Worm (Caenorhabditis elegans): Measurements from ENCODE around the gene idpb-4.

idpb-4 gene

ce11 chrII:8766897-8767296, 29.5 kb upstream of the idpb-4 start, which contains the start of gene pah-1 (continued):
- TF ChIP-seq lin-15B (tag; optimal IDR thresholded peaks at IDR 0.05), result no peak
- no peak for TF ChIP-seq lir-3 (tag; optimal IDR thresholded peaks at IDR 0.05)

- TF ChIP-seq lin-38 (GFP tag; IDR thresholded peaks at IDR 0.05), result no peak
- TF ChIP-seq ceh-44 (GFP tag; IDR thresholded peaks at IDR 0.05), result no peak
- TF ChIP-seq ceh-62 (tag; optimal IDR thresholded peaks at IDR 0.05), result no peak
- no peak for TF ChIP-seq hlh-11 (tag; optimal IDR thresholded peaks at IDR 0.05)
- no peak for TF ChIP-seq nhr-42 (GFP tag; IDR thresholded peaks at IDR 0.05)
Measured at ce11 chrII:8766475-8766874, 29.1 kb upstream of the idpb-4 start, which contains the start of the genes nsph-1.1 and K08F8.15. Gene nsph-1.1, plus strand, starts transcription at chrII:8766775. Gene K08F8.15, plus strand, starts transcription at chrII:8766809.

- TF ChIP-seq dmd-6 (GFP tag; IDR thresholded peaks at IDR 0.05) (peak; percentile 75), ama-1 (optimal IDR thresholded peaks at IDR 0.05) (no peak), egl-43 (GFP tag; IDR thresholded peaks at IDR 0.05) (no peak), ZK546.5 (tag; optimal IDR thresholded peaks at IDR 0.05) (no peak), vab-7 (GFP tag; IDR thresholded peaks at IDR 0.05) (no peak), duxl-1 (tag; optimal IDR thresholded peaks at IDR 0.05; ENCODE audit: poor library complexity) (no peak), set-16 (GFP tag; IDR thresholded peaks at IDR 0.05) (no peak), daf-19 (GFP tag; conservative IDR thresholded peaks at IDR 0.05) (no peak), R02D3.7 (tag; optimal IDR thresholded peaks at IDR 0.05) (no peak), dmd-9 (GFP tag; IDR thresholded peaks at IDR 0.05) (no peak), Y5F2A.4 (GFP tag; optimal IDR thresholded peaks at IDR 0.05) (no peak), lin-38 (GFP tag; IDR thresholded peaks at IDR 0.05) (no peak), unc-39 (tag; optimal IDR thresholded peaks at IDR 0.05) (no peak), nhr-28 (tag; optimal IDR thresholded peaks at IDR 0.05) (peak; percentile 87), zip-2 (tag; optimal IDR thresholded peaks at IDR 0.05) (no peak), nhr-76 (tag; optimal IDR thresholded peaks at IDR 0.05) (no peak), mxl-3 (GFP tag; optimal IDR thresholded peaks at IDR 0.05) (peak; percentile 95), snpc-4 (tag; optimal IDR thresholded peaks at IDR 0.05) (no peak), lin-15B (tag; optimal IDR thresholded peaks at IDR 0.05) (no peak), zfp-2 (tag; optimal IDR thresholded peaks at IDR 0.05) (no peak), lin-1 (GFP tag; IDR thresholded peaks at IDR 0.05) (no peak), dmd-8 (GFP tag; IDR thresholded peaks at IDR 0.05) (no peak), lin-39 (tag; optimal IDR thresholded peaks at IDR 0.05) (no peak), ZK337.2 (GFP tag; IDR thresholded peaks at IDR 0.05) (no peak), unc-62 (GFP tag; optimal IDR thresholded peaks at IDR 0.05 in 1 of 2) (no peak), unc-62 (tag; optimal IDR thresholded peaks at IDR 0.05) (no peak), lim-7 (GFP tag; IDR thresholded peaks at IDR 0.05) (no peak), hlh-30 (tag; optimal IDR thresholded peaks at IDR 0.05; ENCODE audit: insufficient read depth) (peak; percentile 72), F49E8.2 (tag; optimal IDR thresholded peaks at IDR 0.05; ENCODE audit: borderline replicate concordance) (no peak), ztf-11 (tag; optimal IDR thresholded peaks at IDR 0.05) (no peak), madf-9 (GFP tag; conservative IDR thresholded peaks at IDR 0.05) (no peak), zfp-3 (GFP tag; conservative IDR thresholded peaks at IDR 0.05) (no peak), ceh-82 (tag; optimal IDR thresholded peaks at IDR 0.05) (no peak), tra-1 (GFP tag; IDR thresholded peaks at IDR 0.05) (peak; percentile 58; the same call in 1 of the 2 replicates), egl-27 (tag; optimal IDR thresholded peaks at IDR 0.05) (no peak), attf-4 (tag; optimal IDR thresholded peaks at IDR 0.05) (no peak), mdt-29 (GFP tag; IDR thresholded peaks at IDR 0.05) (no peak), nhr-77 (tag; optimal IDR thresholded peaks at IDR 0.05) (no peak), skn-1 (tag; optimal IDR thresholded peaks at IDR 0.05) (no peak), hmg-1.1 (GFP tag; IDR thresholded peaks at IDR 0.05) (no peak), T20F7.1 (GFP tag; optimal IDR thresholded peaks at IDR 0.05) (no peak), mxl-2 (GFP tag; conservative IDR thresholded peaks at IDR 0.05) (no peak), mdl-1 (tag; optimal IDR thresholded peaks at IDR 0.05) (peak; percentile 55 to 94), ctbp-1 (GFP tag; IDR thresholded peaks at IDR 0.05) (no peak)
Measured at ce11 chrII:8765131-8765530, 27.8 kb upstream of the idpb-4 start.

All from whole organism, L4 larva.